Worm (Caenorhabditis elegans): ENCODE measurements around the gene pals-40.

Gene pals-40

DNA sequence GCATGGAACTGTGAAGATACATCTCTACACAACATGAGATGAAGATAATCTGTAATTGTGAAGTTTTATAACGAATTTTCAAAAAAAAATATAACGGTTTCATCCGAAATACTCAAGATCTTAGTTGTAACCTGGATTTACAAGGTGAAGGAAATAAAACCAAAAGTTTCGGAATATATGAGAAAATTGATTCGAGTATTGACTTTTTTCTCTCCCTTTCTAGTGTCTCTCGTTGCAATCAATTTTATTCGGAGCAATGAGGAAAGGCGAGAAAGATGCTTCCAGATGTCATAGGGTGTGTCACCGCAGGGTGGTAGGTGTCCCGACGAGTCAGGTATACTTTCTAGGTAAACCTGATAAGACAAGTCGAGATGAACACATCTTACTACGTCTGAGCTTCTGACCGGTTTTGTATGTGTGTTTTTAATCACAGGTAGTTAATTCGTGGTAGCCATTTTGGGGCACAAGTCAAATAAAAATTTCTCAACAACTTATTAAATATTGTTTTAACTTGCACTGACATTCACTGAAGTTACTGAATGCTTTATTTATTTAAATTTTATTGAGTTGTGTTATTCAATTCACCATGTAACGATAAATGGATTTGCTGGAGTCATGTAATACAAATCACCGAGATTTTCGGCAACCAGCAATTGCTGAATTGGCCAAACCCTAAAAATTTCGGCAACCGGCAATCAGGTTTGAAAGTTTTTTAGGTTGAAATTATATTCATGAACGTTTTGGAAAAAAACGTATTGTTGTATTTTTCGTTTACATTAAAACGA is 10.7 kb upstream of the pals-40 start, which contains the start of gene pals-20:
pals-20 (minus strand) TSS at position 51 of the 785 bp plus-strand sequence.
- TF ChIP-seq lin-38 (GFP tag; IDR thresholded peaks at IDR 0.05) (no peak), lin-13 (GFP tag; optimal IDR thresholded peaks at IDR 0.05) (no peak), nhr-28 (tag; optimal IDR thresholded peaks at IDR 0.05) (peak; percentile 23), rbr-2 (tag; optimal IDR thresholded peaks at IDR 0.05) (no peak), Y48G9A.11 (GFP tag; IDR thresholded peaks at IDR 0.05) (no peak), lin-1 (GFP tag; IDR thresholded peaks at IDR 0.05) (no peak), nhr-11 (tag; optimal IDR thresholded peaks at IDR 0.05) (no peak), nhr-6 (tag; optimal IDR thresholded peaks at IDR 0.05) (no peak), D1046.2 (GFP tag; IDR thresholded peaks at IDR 0.05) (no peak), nhr-111 (GFP tag; optimal IDR thresholded peaks at IDR 0.05) (no peak), skn-1 (tag; optimal IDR thresholded peaks at IDR 0.05) (no peak), mxl-3 (GFP tag; optimal IDR thresholded peaks at IDR 0.05) (no peak), pqm-1 (tag; optimal IDR thresholded peaks at IDR 0.05) (peak; percentile 1), hlh-11 (tag; optimal IDR thresholded peaks at IDR 0.05) (peak; percentile 55), daf-8 (GFP tag; IDR thresholded peaks at IDR 0.05) (no peak), nhr-48 (tag; optimal IDR thresholded peaks at IDR 0.05) (no peak), ces-1 (GFP tag; optimal IDR thresholded peaks at IDR 0.05) (no peak), lir-3 (tag; optimal IDR thresholded peaks at IDR 0.05) (no peak), hlh-30 (tag; optimal IDR thresholded peaks at IDR 0.05; ENCODE audit: insufficient read depth) (peak; percentile 26), tag-97 (GFP tag; IDR thresholded peaks at IDR 0.05) (no peak), lin-15B (tag; optimal IDR thresholded peaks at IDR 0.05) (no peak), dve-1 (tag; optimal IDR thresholded peaks at IDR 0.05; ENCODE audit: insufficient read depth) (peak; percentile 70), nhr-41 (GFP tag; IDR thresholded peaks at IDR 0.05) (no peak), unc-62 (GFP tag; optimal IDR thresholded peaks at IDR 0.05 in 1 of 2) (peak in 1 of 2 experiments; percentile 82), unc-62 (tag; optimal IDR thresholded peaks at IDR 0.05) (no peak), F26F4.8 (GFP tag; conservative IDR thresholded peaks at IDR 0.05) (no peak), daf-16 (GFP tag; optimal IDR thresholded peaks at IDR 0.05) (no peak), daf-16 (tag; optimal IDR thresholded peaks at IDR 0.05) (peak; percentile 59), zfp-3 (GFP tag; conservative IDR thresholded peaks at IDR 0.05) (no peak), mes-2 (tag; optimal IDR thresholded peaks at IDR 0.05; ENCODE audit: poor library complexity, severe bottlenecking) (no peak), F44E2.7 (GFP tag; IDR thresholded peaks at IDR 0.05) (no peak), dmd-6 (GFP tag; IDR thresholded peaks at IDR 0.05) (peak; percentile 34; the same call in 1 of the 2 replicates), ctbp-1 (GFP tag; IDR thresholded peaks at IDR 0.05) (no peak)

DNA sequence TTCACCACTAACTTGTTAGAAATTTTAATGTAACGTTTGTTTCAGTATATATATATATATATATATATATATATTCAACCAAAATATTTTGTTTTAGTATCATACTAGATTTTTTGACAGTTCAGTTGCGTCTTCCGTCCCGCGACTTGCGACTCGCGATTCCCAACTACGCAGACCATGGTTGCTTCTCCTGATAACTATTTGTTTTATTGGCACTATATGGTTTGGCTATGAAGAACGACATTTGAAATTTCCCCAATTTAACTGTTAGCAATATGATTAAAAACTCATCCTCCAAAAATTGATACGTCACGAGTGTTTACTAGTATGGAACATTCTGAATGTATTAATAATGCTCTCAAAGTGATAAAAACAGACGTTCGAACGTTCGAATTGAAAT is 6.9 kb upstream of the pals-40 start:
- TF ChIP-seq ZK337.2 (GFP tag; IDR thresholded peaks at IDR 0.05) (no peak), daf-16 (GFP tag; optimal IDR thresholded peaks at IDR 0.05) (no peak), daf-16 (tag; optimal IDR thresholded peaks at IDR 0.05) (peak; percentile 39), madf-5 (GFP tag; IDR thresholded peaks at IDR 0.05) (no peak), pqm-1 (tag; optimal IDR thresholded peaks at IDR 0.05) (peak; percentile 54), dmd-8 (GFP tag; IDR thresholded peaks at IDR 0.05) (no peak), hlh-11 (tag; optimal IDR thresholded peaks at IDR 0.05) (peak; percentile 22), dmd-6 (GFP tag; IDR thresholded peaks at IDR 0.05) (peak; percentile 53), mxl-3 (GFP tag; optimal IDR thresholded peaks at IDR 0.05) (no peak), T26A8.4 (GFP tag; IDR thresholded peaks at IDR 0.05) (no peak), ctbp-1 (GFP tag; IDR thresholded peaks at IDR 0.05) (no peak), nhr-28 (tag; optimal IDR thresholded peaks at IDR 0.05) (peak; percentile 50)

DNA sequence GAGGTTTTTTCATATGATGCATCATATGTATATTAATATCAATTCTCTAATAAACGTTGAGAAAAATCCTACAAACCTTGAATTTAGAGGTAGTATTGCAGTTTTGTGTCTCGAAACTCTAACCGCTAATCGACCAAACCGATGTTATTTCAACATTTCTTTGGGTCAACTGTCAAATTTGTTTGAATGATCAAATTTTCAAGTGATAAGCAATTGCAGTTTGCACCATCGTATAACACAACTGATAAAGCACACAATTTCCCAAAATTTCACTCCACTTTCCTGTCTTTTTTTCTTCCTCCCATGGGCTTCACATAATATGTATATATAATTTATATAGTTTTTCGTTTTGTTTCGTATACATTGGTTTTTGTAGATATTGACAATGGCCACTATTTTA is 6.3 kb upstream of the pals-40 start, which contains the start of the genes fbxa-138 and Y82E9BR.5:
fbxa-138 (minus strand) TSS at position 161 of the 400 bp plus-strand sequence.
Y82E9BR.5 (plus strand) TSS at position 279 of the 400 bp plus-strand sequence.
- no peak for TF ChIP-seq lin-38 (GFP tag; IDR thresholded peaks at IDR 0.05)
- no peak for TF ChIP-seq R02D3.7 (tag; optimal IDR thresholded peaks at IDR 0.05)
- no peak for TF ChIP-seq spr-1 (tag; optimal IDR thresholded peaks at IDR 0.05)
- TF ChIP-seq daf-8 (GFP tag; IDR thresholded peaks at IDR 0.05): no peak
- no peak for TF ChIP-seq dmd-8 (GFP tag; IDR thresholded peaks at IDR 0.05)
- TF ChIP-seq madf-5 (GFP tag; IDR thresholded peaks at IDR 0.05): no peak
- TF ChIP-seq mxl-2 (GFP tag; conservative IDR thresholded peaks at IDR 0.05): no peak
- TF ChIP-seq ZK546.5 (tag; optimal IDR thresholded peaks at IDR 0.05): no peak
- peak; percentile 80 for TF ChIP-seq dmd-6 (GFP tag; IDR thresholded peaks at IDR 0.05)
- no peak for TF ChIP-seq duxl-1 (tag; optimal IDR thresholded peaks at IDR 0.05; ENCODE audit: poor library complexity)
- no peak for TF ChIP-seq zag-1 (tag; optimal IDR thresholded peaks at IDR 0.05)
- no peak for TF ChIP-seq dve-1 (tag; optimal IDR thresholded peaks at IDR 0.05; ENCODE audit: insufficient read depth)
- no peak for TF ChIP-seq nhr-42 (GFP tag; IDR thresholded peaks at IDR 0.05)
- no peak for TF ChIP-seq daf-16 (GFP tag; optimal IDR thresholded peaks at IDR 0.05)
- TF ChIP-seq daf-16 (tag; optimal IDR thresholded peaks at IDR 0.05): peak; percentile 43
- no peak for TF ChIP-seq lin-15B (tag; optimal IDR thresholded peaks at IDR 0.05)
- TF ChIP-seq hmg-1.1 (GFP tag; IDR thresholded peaks at IDR 0.05): no peak
- TF ChIP-seq nhr-77 (tag; optimal IDR thresholded peaks at IDR 0.05): peak; percentile 32
- no peak for TF ChIP-seq spr-3 (GFP tag; optimal IDR thresholded peaks at IDR 0.05)

All from whole organism, L4 larva.